Fruit fly (Drosophila melanogaster): ENCODE data around the gene corn.

corn gene

dm6 chr3L:7147796-7148195 is 9.1 kb downstream of the corn start:
- TF ChIP-seq Mio (GFP tag; optimal IDR thresholded peaks at IDR 0.05) (no peak), CrebA (GFP tag; optimal IDR thresholded peaks at IDR 0.05; ENCODE audit: borderline replicate concordance) (no peak), CG32264 (GFP tag; optimal IDR thresholded peaks at IDR 0.05) (no peak), rgr (GFP tag; optimal IDR thresholded peaks at IDR 0.05) (no peak), lola (GFP tag; optimal IDR thresholded peaks at IDR 0.05) (no peak), dmrt93B (GFP tag; optimal IDR thresholded peaks at IDR 0.05) (no peak), N (GFP tag; optimal IDR thresholded peaks at IDR 0.05) (no peak), Sp1 (GFP tag; optimal IDR thresholded peaks at IDR 0.05) (no peak), Rel (GFP tag; optimal IDR thresholded peaks at IDR 0.05) (no peak), Rel (tag; optimal IDR thresholded peaks at IDR 0.05) (no peak), Jra (GFP tag; optimal IDR thresholded peaks at IDR 0.05) (no peak), Hr83 (GFP tag; optimal IDR thresholded peaks at IDR 0.05; ENCODE audit: poor library complexity, severe bottlenecking) (no peak), tai (GFP tag; optimal IDR thresholded peaks at IDR 0.05) (no peak), Vsx2 (GFP tag; optimal IDR thresholded peaks at IDR 0.05; ENCODE audit: partially characterized antibody) (no peak), OdsH (GFP tag; optimal IDR thresholded peaks at IDR 0.05) (no peak), dl (GFP tag; optimal IDR thresholded peaks at IDR 0.05; ENCODE audit: insufficient read depth in 1 of 2, partially characterized antibody in 2 of 2) (no peak), foxo (GFP tag; optimal IDR thresholded peaks at IDR 0.05) (no peak), GATAd (GFP tag; optimal IDR thresholded peaks at IDR 0.05) (no peak)

DNA sequence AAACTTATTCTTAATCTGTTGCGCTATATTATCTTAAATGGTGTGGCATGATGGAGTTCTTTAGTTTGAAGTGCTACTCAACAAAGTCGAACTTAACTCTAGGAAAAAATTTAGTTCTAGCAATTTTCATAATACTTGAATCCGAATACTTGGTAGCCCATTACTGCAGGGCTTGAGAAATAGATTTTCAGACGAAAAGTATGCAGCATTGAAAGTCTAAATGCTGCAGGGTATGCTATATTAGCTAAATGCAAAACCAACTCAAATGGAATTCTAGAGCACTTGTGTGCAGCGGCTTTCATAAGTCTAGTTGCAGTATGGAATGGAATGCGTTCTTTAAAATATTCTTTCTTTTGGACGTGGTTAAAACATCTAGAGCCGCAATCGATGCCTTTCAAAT is 13.6 kb downstream of the corn start:
- TF ChIP-seq Sp1 (GFP tag; optimal IDR thresholded peaks at IDR 0.05): no peak
- no peak for TF ChIP-seq usp (GFP tag; optimal IDR thresholded peaks at IDR 0.05)
- TF ChIP-seq fru (GFP tag; optimal IDR thresholded peaks at IDR 0.05): peak; percentile 5
- peak; percentile 43 for TF ChIP-seq Dif (GFP tag; optimal IDR thresholded peaks at IDR 0.05; ENCODE audit: partially characterized antibody)
- TF ChIP-seq Vsx2 (GFP tag; optimal IDR thresholded peaks at IDR 0.05; ENCODE audit: partially characterized antibody): peak; percentile 54
- TF ChIP-seq N (GFP tag; optimal IDR thresholded peaks at IDR 0.05): peak; percentile 55
- peak; percentile 84 for TF ChIP-seq Myc (optimal IDR thresholded peaks at IDR 0.05)

DNA sequence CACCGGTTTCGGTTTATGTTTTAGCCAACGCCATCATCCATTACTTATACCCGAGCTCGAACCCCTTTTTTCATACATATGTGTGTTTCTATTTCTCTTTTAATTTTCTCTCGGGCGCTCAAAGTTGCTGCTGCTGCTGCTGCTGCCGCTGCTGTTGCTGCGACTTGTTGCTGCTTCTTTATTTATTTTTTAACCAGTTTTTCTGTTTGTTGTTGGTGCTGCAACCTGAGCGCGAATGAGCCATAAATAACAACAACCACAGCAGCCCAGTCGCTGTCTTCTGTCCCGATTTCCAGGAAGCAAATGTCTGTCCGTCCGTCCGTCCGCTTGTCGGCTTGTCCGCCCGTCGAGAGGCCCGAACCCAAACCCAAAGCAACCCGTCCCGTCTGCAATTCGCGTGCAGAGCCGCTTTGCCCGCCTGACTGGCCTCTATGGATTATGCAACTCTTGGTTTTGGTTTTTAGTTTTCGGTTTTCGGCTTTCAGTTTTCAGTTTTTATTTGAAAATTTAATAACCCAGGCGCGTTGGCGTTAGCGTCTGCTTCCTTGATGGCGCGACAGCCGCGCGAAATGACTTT is 19.2 kb downstream of the corn start:
- TF ChIP-seq lola (GFP tag; optimal IDR thresholded peaks at IDR 0.05) (no peak), psq (GFP tag; optimal IDR thresholded peaks at IDR 0.05) (peak; percentile 14), sage (GFP tag; optimal IDR thresholded peaks at IDR 0.05) (no peak), woc (GFP tag; optimal IDR thresholded peaks at IDR 0.05) (no peak), dmrt93B (GFP tag; optimal IDR thresholded peaks at IDR 0.05) (no peak), fru (GFP tag; optimal IDR thresholded peaks at IDR 0.05) (peak; percentile 6), Myc (optimal IDR thresholded peaks at IDR 0.05) (no peak), h (GFP tag; optimal IDR thresholded peaks at IDR 0.05) (no peak)

DNA sequence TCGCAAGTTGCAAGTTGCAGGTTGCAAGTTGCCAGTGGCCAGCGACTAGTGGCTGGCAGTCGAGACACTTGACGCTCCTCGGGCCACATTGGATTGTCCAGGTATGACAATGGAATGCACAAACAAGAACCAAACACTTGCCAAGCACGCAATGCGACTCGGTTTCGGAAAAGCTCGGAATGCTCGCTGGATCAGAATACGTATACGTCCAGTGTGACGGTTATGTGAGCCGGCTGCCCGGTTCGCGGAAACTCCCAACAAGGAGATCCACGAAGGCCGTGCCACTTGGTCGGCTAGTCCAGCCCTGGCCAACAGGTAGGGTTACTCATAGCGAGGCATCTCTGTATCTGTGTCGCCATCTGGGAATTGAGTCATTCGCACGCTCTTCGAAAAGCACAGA is 20.2 kb downstream of the corn start:
- TF ChIP-seq tai (GFP tag; optimal IDR thresholded peaks at IDR 0.05): no peak
- no peak for TF ChIP-seq lola (GFP tag; optimal IDR thresholded peaks at IDR 0.05)
- TF ChIP-seq Dfd (GFP tag; optimal IDR thresholded peaks at IDR 0.05): no peak
- no peak for TF ChIP-seq CrebA (GFP tag; optimal IDR thresholded peaks at IDR 0.05; ENCODE audit: borderline replicate concordance)
- no peak for TF ChIP-seq Mio (GFP tag; optimal IDR thresholded peaks at IDR 0.05)
- no peak for TF ChIP-seq usp (GFP tag; optimal IDR thresholded peaks at IDR 0.05)
- TF ChIP-seq Hr83 (GFP tag; optimal IDR thresholded peaks at IDR 0.05; ENCODE audit: poor library complexity, severe bottlenecking): no peak
- no peak for TF ChIP-seq dmrt93B (GFP tag; optimal IDR thresholded peaks at IDR 0.05)
- no peak for TF ChIP-seq br (GFP tag; optimal IDR thresholded peaks at IDR 0.05)
- TF ChIP-seq dl (GFP tag; optimal IDR thresholded peaks at IDR 0.05; ENCODE audit: insufficient read depth in 1 of 2, partially characterized antibody in 2 of 2): no peak
- no peak for TF ChIP-seq Sp1 (GFP tag; optimal IDR thresholded peaks at IDR 0.05)
- no peak for TF ChIP-seq Hr78 (GFP tag; optimal IDR thresholded peaks at IDR 0.05)
- TF ChIP-seq Myc (optimal IDR thresholded peaks at IDR 0.05): no peak
- TF ChIP-seq CG9705 (GFP tag; optimal IDR thresholded peaks at IDR 0.05): no peak
- no peak for TF ChIP-seq OdsH (GFP tag; optimal IDR thresholded peaks at IDR 0.05)
- no peak for TF ChIP-seq h (GFP tag; optimal IDR thresholded peaks at IDR 0.05)
- no peak for TF ChIP-seq brk (GFP tag; optimal IDR thresholded peaks at IDR 0.05)

dm6 chr3L:7134818-7135217 is 22.1 kb downstream of the corn start:
- no peak for TF ChIP-seq OdsH (GFP tag; optimal IDR thresholded peaks at IDR 0.05)
- TF ChIP-seq N (GFP tag; optimal IDR thresholded peaks at IDR 0.05): no peak
- TF ChIP-seq jim (GFP tag; optimal IDR thresholded peaks at IDR 0.05): peak; percentile 12
